Worm (Caenorhabditis elegans) whole organism, L2 larva: ENCODE data around the gene nhr-193.

Experiments
- R02D3.7 ChIP-seq: fragments of 150-350 bp; optimal IDR thresholded peaks from 2 replicates; lab custom pipeline; 2014; ENCODE audit warnings: missing biosample characterization, missing genetic modification characterization
- aly-2 ChIP-seq: fragments of 150-350 bp; optimal IDR thresholded peaks from 2 replicates; lab custom pipeline; 2014; ENCODE audit warnings: missing biosample characterization, missing genetic modification characterization
- ceh-82 ChIP-seq: fragments of 150-350 bp; optimal IDR thresholded peaks from 2 replicates; lab custom pipeline; 2014; ENCODE audit warnings: missing biosample characterization, missing genetic modification characterization
- mbf-1 ChIP-seq: sonication (generic microtip); optimal IDR thresholded peaks from 2 replicates; lab custom pipeline; 2017; ENCODE audit warnings: missing biosample characterization, missing genetic modification characterization
- nhr-12 ChIP-seq: fragments of 150-350 bp; optimal IDR thresholded peaks from 2 replicates; lab custom pipeline; 2014; ENCODE audit warnings: missing biosample characterization, missing genetic modification characterization
- nhr-77 ChIP-seq: fragments of 150-350 bp; optimal IDR thresholded peaks from 2 replicates; lab custom pipeline; 2014; ENCODE audit warnings: missing biosample characterization, missing genetic modification characterization
- unc-62 ChIP-seq: fragments of 150-350 bp; optimal IDR thresholded peaks from 2 replicates; lab custom pipeline; 2014; ENCODE audit warnings: missing biosample characterization, missing genetic modification reagents, missing genetic modification characterization
- ztf-11 ChIP-seq: sonication (generic microtip); optimal IDR thresholded peaks from 2 replicates; lab custom pipeline; 2017; ENCODE audit warnings: missing biosample characterization, missing genetic modification characterization

DNA sequence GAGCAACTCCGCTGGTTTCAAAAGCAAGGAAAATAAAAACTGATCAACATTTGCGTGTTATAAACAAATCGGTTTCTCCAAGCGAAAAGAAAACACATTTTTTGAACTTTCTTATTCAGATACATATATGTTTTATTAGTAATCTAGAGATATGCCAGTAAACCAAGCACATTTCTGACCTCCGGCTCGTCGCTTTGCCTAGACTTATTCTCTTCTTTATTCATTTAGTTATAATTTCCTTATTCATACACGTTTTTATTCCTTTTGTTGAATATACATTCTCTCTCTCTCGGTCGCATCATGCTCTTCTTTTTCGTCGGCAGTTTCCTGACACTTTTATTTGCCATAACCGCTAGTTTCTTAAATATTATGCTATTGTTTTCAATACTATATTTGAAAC is 43.4 kb upstream of the nhr-193 start, which contains the start of gene srbc-84:
- TF ChIP-seq mbf-1 (tag; lab: Kevin White, UChicago) (no peak), nhr-77 (tag; lab: Kevin White, UChicago) (no peak), nhr-12 (tag; lab: Kevin White, UChicago) (no peak), ceh-82 (no peak), unc-62 (no peak), ztf-11 (tag; lab: Kevin White, UChicago) (no peak), aly-2 (tag; lab: Kevin White, UChicago) (no peak), R02D3.7 (no peak)
